Worm (Caenorhabditis elegans) whole organism, L1 larva: ENCODE results near the gene W09H1.4.

Source experiments
- dpl-1 ChIP-seq, 3 experiments: fragments of 150-350 bp in 2 of 3; sonication (generic microtip) in 1 of 3; optimal IDR thresholded peaks; 2 replicates each; lab custom pipeline; 2014 to 2017; ENCODE audit warnings: missing biosample characterization in 3 of 3, missing genetic modification characterization in 3 of 3, missing genetic modification reagents in 3 of 3
- hpl-2 ChIP-seq: fragments of 150-350 bp; optimal IDR thresholded peaks from 2 replicates; lab custom pipeline; 2014; ENCODE audit warnings: missing biosample characterization, missing genetic modification reagents, missing genetic modification characterization
- mab-9 ChIP-seq: fragments of 200-800 bp; sonication (Bioruptor generic); IDR thresholded peaks from 2 replicates; pipeline ENCODE4 v1.3.6; 2022; ENCODE audit warnings: missing genetic modification reagents, missing genetic modification characterization, missing compliant biosample characterization
- mep-1 ChIP-seq: fragments of 150-350 bp; optimal IDR thresholded peaks from 2 replicates; lab custom pipeline; 2014; ENCODE audit warnings: missing biosample characterization, missing genetic modification characterization
- nhr-237 ChIP-seq: fragments of 150-350 bp; optimal IDR thresholded peaks from 2 replicates; lab custom pipeline; 2014; ENCODE audit warnings: missing biosample characterization, missing genetic modification characterization
- tbx-2 ChIP-seq: sonication (generic microtip); optimal IDR thresholded peaks from 2 replicates; lab custom pipeline; 2016; ENCODE audit warnings: missing genetic modification characterization, missing compliant biosample characterization
- ztf-11 ChIP-seq, 2 experiments: sonication (generic microtip); optimal IDR thresholded peaks; 2 replicates each; lab custom pipeline; 2016 to 2017; ENCODE audit warnings: missing genetic modification characterization in 2 of 2, missing biosample characterization in 1 of 2, missing compliant biosample characterization in 1 of 2

DNA sequence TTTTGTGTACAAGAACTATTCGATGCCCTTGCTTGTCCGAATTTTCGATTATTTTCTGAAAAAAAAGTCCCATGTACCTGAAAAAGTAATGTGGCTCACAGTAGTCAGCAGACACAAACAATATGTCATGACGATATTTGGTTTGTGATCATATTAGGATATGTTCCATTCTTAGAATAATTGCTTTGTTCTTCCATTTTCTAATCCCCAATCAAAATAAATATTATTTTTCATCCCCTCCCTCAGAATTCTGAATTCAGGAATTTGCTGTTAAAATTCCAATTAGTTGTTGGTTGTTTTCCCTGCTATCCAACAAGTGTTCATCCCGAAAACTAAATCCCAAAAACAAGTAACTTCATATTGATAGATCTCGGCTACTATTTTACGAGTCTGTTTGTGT is 36.0 kb downstream of the W09H1.4 start:
- TF ChIP-seq mep-1 (no peak), dpl-1 (GFP tag; optimal IDR thresholded peaks at IDR 0.05; lab: Kevin White, UChicago) (no peak), nhr-237 (tag; lab: Kevin White, UChicago) (no peak), mab-9 (no peak), ztf-11 (tag; optimal IDR thresholded peaks at IDR 0.05; lab: Kevin White, UChicago) (no peak), hpl-2 (GFP tag; lab: Kevin White, UChicago) (no peak), tbx-2 (no peak)
